Worm (Caenorhabditis elegans) whole organism, young adult: ENCODE data around the gene K08H2.3.
A peak's percentile ranks its signal among the peaks of the same experiment; 100 is the strongest.

Experiments
- B0035.1 ChIP-seq: sonication (generic microtip); optimal IDR thresholded peaks from 2 replicates; lab custom pipeline; 2016; ENCODE audit warnings: missing genetic modification characterization, mild to moderate bottlenecking, missing compliant biosample characterization, missing genotype, missing genetic modification reagents
- F23B12.7 ChIP-seq: sonication (generic microtip); optimal IDR thresholded peaks from 2 replicates; lab custom pipeline; 2017; ENCODE audit warnings: missing genetic modification characterization, mild to moderate bottlenecking, missing compliant biosample characterization, antibody characterized with exemption, moderate library complexity; ENCODE audit not compliant: insufficient read depth
- F39B2.1 ChIP-seq: fragments of 200-800 bp; sonication (Bioruptor generic); IDR thresholded peaks from 2 replicates; pipeline ENCODE4 v1.3.6; 2022; ENCODE audit warnings: missing genetic modification reagents, missing genetic modification characterization, missing compliant biosample characterization
- F49E8.2 ChIP-seq: sonication (generic microtip); optimal IDR thresholded peaks from 3 replicates; lab custom pipeline; 2017; ENCODE audit warnings: missing genetic modification characterization, mild to moderate bottlenecking, missing compliant biosample characterization, antibody characterized with exemption, moderate library complexity; ENCODE audit not compliant: insufficient read depth
- F57C9.4 ChIP-seq: sonication (generic microtip); optimal IDR thresholded peaks from 2 replicates; lab custom pipeline; 2017; ENCODE audit warnings: mild to moderate bottlenecking, missing genetic modification characterization, missing compliant biosample characterization
- T07F8.4 ChIP-seq: sonication (generic microtip); optimal IDR thresholded peaks from 2 replicates; lab custom pipeline; 2016; ENCODE audit warnings: mild to moderate bottlenecking, missing genetic modification characterization, moderate library complexity, missing compliant biosample characterization
- T26A5.8 ChIP-seq: sonication (generic microtip); optimal IDR thresholded peaks from 2 replicates; lab custom pipeline; 2016; ENCODE audit warnings: missing genetic modification characterization, missing compliant biosample characterization
- Y53F4B.3 ChIP-seq: fragments of 200-800 bp; sonication (Bioruptor generic); IDR thresholded peaks from 2 replicates; pipeline ENCODE4 v1.3.6; 2022; ENCODE audit warnings: missing genetic modification reagents, missing genetic modification characterization, missing compliant biosample characterization
- Y79H2A.3 ChIP-seq: fragments of 200-800 bp; sonication (Bioruptor generic); conservative IDR thresholded peaks from 2 replicates; pipeline ENCODE4 v1.3.6; 2022; ENCODE audit warnings: missing genetic modification reagents, missing genetic modification characterization, missing compliant biosample characterization
- ama-1 ChIP-seq, 3 experiments: fragments of 150-350 bp in 1 of 3; sonication (generic microtip) in 2 of 3; optimal IDR thresholded peaks; 2 replicates each; lab custom pipeline; 2014 to 2018; ENCODE audit warnings: missing biosample characterization in 2 of 3, missing genetic modification characterization in 2 of 3, missing genetic modification reagents in 2 of 3
- aptf-3 ChIP-seq: fragments of 200-800 bp; sonication (Bioruptor generic); IDR thresholded peaks from 2 replicates; pipeline ENCODE4 v1.3.6; 2022; ENCODE audit warnings: missing genetic modification characterization, missing compliant biosample characterization
- atf-7 ChIP-seq: sonication (generic microtip); optimal IDR thresholded peaks from 2 replicates; lab custom pipeline; 2017; ENCODE audit warnings: mild to moderate bottlenecking, missing genetic modification characterization, missing compliant biosample characterization
- athp-1 ChIP-seq: sonication (generic microtip); optimal IDR thresholded peaks from 2 replicates; lab custom pipeline; 2017; ENCODE audit warnings: mild to moderate bottlenecking, missing genetic modification characterization, missing compliant biosample characterization
- attf-3 ChIP-seq: fragments of 200-800 bp; sonication (Bioruptor generic); conservative IDR thresholded peaks from 2 replicates; pipeline ENCODE4 v1.3.6; 2022; ENCODE audit warnings: missing genetic modification reagents, missing genetic modification characterization, missing compliant biosample characterization
- attf-5 ChIP-seq: fragments of 200-800 bp; sonication (Bioruptor generic); optimal IDR thresholded peaks from 2 replicates; lab custom pipeline; 2018; ENCODE audit warnings: mild to moderate bottlenecking, missing genetic modification characterization, missing compliant biosample characterization
- attf-6 ChIP-seq: fragments of 200-800 bp; sonication (Bioruptor generic); IDR thresholded peaks from 2 replicates; pipeline ENCODE4 v1.3.6; 2022; ENCODE audit warnings: missing genetic modification reagents, missing genetic modification characterization, missing compliant biosample characterization
- bed-2 ChIP-seq: fragments of 200-800 bp; sonication (Bioruptor generic); IDR thresholded peaks from 2 replicates; pipeline ENCODE4 v1.3.6; 2022; ENCODE audit warnings: missing genetic modification reagents, missing genetic modification characterization, missing compliant biosample characterization
- ccch-3 ChIP-seq: fragments of 200-800 bp; sonication (Bioruptor generic); optimal IDR thresholded peaks from 2 replicates; lab custom pipeline; 2018; ENCODE audit warnings: mild to moderate bottlenecking, missing genetic modification characterization, missing compliant biosample characterization
- ceh-100 ChIP-seq: fragments of 200-800 bp; sonication (Bioruptor generic); IDR thresholded peaks from 2 replicates; pipeline ENCODE4 v1.3.6; 2022; ENCODE audit warnings: missing genetic modification reagents, missing genetic modification characterization, missing compliant biosample characterization
- ceh-40 ChIP-seq: fragments of 200-800 bp; sonication (Bioruptor generic); IDR thresholded peaks from 2 replicates; pipeline ENCODE4 v1.3.6; 2022; ENCODE audit warnings: missing genetic modification characterization, missing compliant biosample characterization
- ceh-79 ChIP-seq: sonication (generic microtip); optimal IDR thresholded peaks from 2 replicates; lab custom pipeline; 2017; ENCODE audit warnings: mild to moderate bottlenecking, missing genetic modification characterization, missing compliant biosample characterization
- chd-7 ChIP-seq: sonication (generic microtip); optimal IDR thresholded peaks from 2 replicates; lab custom pipeline; 2016; ENCODE audit warnings: mild to moderate bottlenecking, missing genetic modification characterization, moderate library complexity, missing compliant biosample characterization
- dpff-1 ChIP-seq: sonication (generic microtip); optimal IDR thresholded peaks from 2 replicates; lab custom pipeline; 2017; ENCODE audit warnings: mild to moderate bottlenecking, missing genetic modification characterization, missing compliant biosample characterization
- ekl-4 ChIP-seq: fragments of 200-800 bp; sonication (Bioruptor generic); IDR thresholded peaks from 2 replicates; pipeline ENCODE4 v1.3.6; 2022; ENCODE audit warnings: missing genetic modification reagents, missing genetic modification characterization, missing compliant biosample characterization
- fkh-3 ChIP-seq: sonication (generic microtip); optimal IDR thresholded peaks from 2 replicates; lab custom pipeline; 2016; ENCODE audit warnings: mild to moderate bottlenecking, missing genetic modification characterization, missing compliant biosample characterization
- gei-17 ChIP-seq: fragments of 200-800 bp; sonication (Bioruptor generic); optimal IDR thresholded peaks from 2 replicates; lab custom pipeline; 2018; ENCODE audit warnings: mild to moderate bottlenecking, missing genetic modification characterization, missing compliant biosample characterization
- hlh-12 ChIP-seq: sonication (generic microtip); optimal IDR thresholded peaks from 2 replicates; lab custom pipeline; 2016; ENCODE audit warnings: missing genetic modification characterization, missing compliant biosample characterization
- hmg-20 ChIP-seq: fragments of 200-800 bp; sonication (Bioruptor generic); IDR thresholded peaks from 2 replicates; pipeline ENCODE4 v1.3.6; 2022; ENCODE audit warnings: missing genetic modification reagents, missing genetic modification characterization, missing compliant biosample characterization
- let-607 ChIP-seq, 2 experiments: fragments of 200-800 bp in 1 of 2; sonication (Bioruptor generic) in 1 of 2; sonication (generic microtip) in 1 of 2; optimal IDR thresholded peaks; 2 replicates each; lab custom pipeline; 2016 to 2018; ENCODE audit warnings: mild to moderate bottlenecking in 2 of 2, missing compliant biosample characterization in 2 of 2, missing genetic modification characterization in 2 of 2, moderate library complexity in 2 of 2, missing genotype in 1 of 2
- lin-40 ChIP-seq: sonication (generic microtip); optimal IDR thresholded peaks from 2 replicates; lab custom pipeline; 2016; ENCODE audit warnings: missing genetic modification characterization, mild to moderate bottlenecking, missing compliant biosample characterization, missing genotype, missing genetic modification reagents
- lsy-27 ChIP-seq: sonication (generic microtip); optimal IDR thresholded peaks from 2 replicates; lab custom pipeline; 2017; ENCODE audit warnings: missing genetic modification characterization, mild to moderate bottlenecking, missing compliant biosample characterization, antibody characterized with exemption, missing genotype, borderline replicate concordance; ENCODE audit not compliant: insufficient read depth
- madf-8 ChIP-seq: fragments of 200-800 bp; sonication (Bioruptor generic); conservative IDR thresholded peaks from 2 replicates; pipeline ENCODE4 v1.3.6; 2022; ENCODE audit warnings: missing genetic modification reagents, missing genetic modification characterization, missing compliant biosample characterization
- nfya-1 ChIP-seq: sonication (generic microtip); optimal IDR thresholded peaks from 2 replicates; lab custom pipeline; 2017; ENCODE audit warnings: antibody characterized with exemption, missing compliant biosample characterization, missing genetic modification characterization, borderline replicate concordance; ENCODE audit not compliant: insufficient read depth
- nfyb-1 ChIP-seq: fragments of 200-800 bp; sonication (Bioruptor generic); IDR thresholded peaks from 2 replicates; pipeline ENCODE4 v1.3.6; 2022; ENCODE audit warnings: missing genetic modification reagents, missing genetic modification characterization, missing compliant biosample characterization
- nhr-27 ChIP-seq: fragments of 200-800 bp; sonication (Bioruptor generic); optimal IDR thresholded peaks from 2 replicates; lab custom pipeline; 2018; ENCODE audit warnings: mild to moderate bottlenecking, missing genetic modification characterization, moderate library complexity, missing compliant biosample characterization
- nhr-90 ChIP-seq: sonication (generic microtip); optimal IDR thresholded peaks from 2 replicates; lab custom pipeline; 2016; ENCODE audit warnings: missing genotype, mild to moderate bottlenecking, missing genetic modification characterization, missing compliant biosample characterization
- pbrm-1 ChIP-seq: fragments of 200-800 bp; sonication (Bioruptor generic); IDR thresholded peaks from 2 replicates; pipeline ENCODE4 v1.3.6; 2022; ENCODE audit warnings: missing genetic modification reagents, missing genetic modification characterization, missing compliant biosample characterization
- rcor-1 ChIP-seq: fragments of 200-800 bp; sonication (Bioruptor generic); IDR thresholded peaks from 2 replicates; pipeline ENCODE4 v1.3.6; 2022; ENCODE audit warnings: missing genetic modification reagents, missing genetic modification characterization, missing compliant biosample characterization
- rpc-1 ChIP-seq, 2 experiments: fragments of 150-350 bp in 1 of 2; sonication (generic microtip) in 1 of 2; optimal IDR thresholded peaks; 2 replicates each; lab custom pipeline; 2014 to 2018; ENCODE audit warnings: missing biosample characterization in 1 of 2, missing genetic modification characterization in 1 of 2, missing genetic modification reagents in 1 of 2, missing genotype in 1 of 2
- snpc-1.1 ChIP-seq: sonication (generic microtip); optimal IDR thresholded peaks from 2 replicates; lab custom pipeline; 2017; ENCODE audit warnings: missing genetic modification characterization, mild to moderate bottlenecking, missing compliant biosample characterization, antibody characterized with exemption, moderate library complexity, missing genotype, missing genetic modification reagents; ENCODE audit not compliant: insufficient read depth
- snpc-1.3 ChIP-seq: sonication (generic microtip); optimal IDR thresholded peaks from 2 replicates; lab custom pipeline; 2017; ENCODE audit warnings: missing genetic modification characterization, mild to moderate bottlenecking, missing compliant biosample characterization, antibody characterized with exemption, moderate library complexity, missing genotype, missing genetic modification reagents; ENCODE audit not compliant: insufficient read depth
- snpc-4 ChIP-seq, 5 experiments: fragments of 150-350 bp in 1 of 5; sonication (generic microtip) in 4 of 5; optimal IDR thresholded peaks; 2 replicates each; lab custom pipeline; 2014 to 2018; ENCODE audit warnings: missing genetic modification characterization in 5 of 5, missing biosample characterization in 3 of 5, antibody characterized with exemption in 2 of 5, mild to moderate bottlenecking in 2 of 5, missing compliant biosample characterization in 2 of 5, missing genotype in 2 of 5, moderate library complexity in 2 of 5, missing genetic modification reagents in 1 of 5
- somi-1 ChIP-seq: fragments of 200-800 bp; sonication (Bioruptor generic); optimal IDR thresholded peaks from 2 replicates; lab custom pipeline; 2018; ENCODE audit warnings: mild to moderate bottlenecking, missing genetic modification characterization, missing compliant biosample characterization
- tbp1 ChIP-seq: fragments of 200-800 bp; sonication (Bioruptor generic); optimal IDR thresholded peaks from 2 replicates; lab custom pipeline; 2018; ENCODE audit warnings: mild to moderate bottlenecking, missing genetic modification characterization, missing compliant biosample characterization
- unc-130 ChIP-seq: sonication (generic microtip); optimal IDR thresholded peaks from 2 replicates; lab custom pipeline; 2016; ENCODE audit warnings: missing genetic modification reagents, missing genetic modification characterization, missing compliant biosample characterization
- unc-62 ChIP-seq: fragments of 150-350 bp; optimal IDR thresholded peaks from 2 replicates; lab custom pipeline; 2014; ENCODE audit warnings: missing biosample characterization, missing genetic modification reagents, missing genetic modification characterization

The K08H2.3 gene

DNA sequence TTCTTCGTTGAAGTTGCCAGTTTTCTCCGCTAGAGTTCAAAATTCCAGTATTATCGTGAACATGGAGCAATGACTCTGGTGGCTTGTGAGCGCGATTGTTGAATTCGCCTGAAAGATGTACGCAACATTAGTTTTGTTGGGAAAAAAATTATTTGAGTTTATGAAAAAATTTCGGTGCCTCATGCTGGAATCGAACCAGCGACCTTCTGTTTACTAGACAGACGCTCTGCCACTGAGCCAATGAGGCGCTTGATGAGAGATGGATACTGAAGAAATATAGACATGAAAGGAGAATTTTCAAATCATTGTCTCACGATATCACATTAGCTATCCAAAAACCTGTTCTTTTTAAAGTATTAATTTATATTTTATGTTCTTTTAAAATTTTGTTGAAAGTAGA lies 46.3 kb downstream of the K08H2.3 start:
- TF ChIP-seq madf-8 (GFP tag; lab: Robert Waterston, UW): no peak
- TF ChIP-seq let-607 (tag; optimal IDR thresholded peaks at IDR 0.05; lab: Kevin White, UChicago): peak; percentile 9 to 39
- peak; percentile 92 for TF ChIP-seq tbp1 (GFP tag; lab: Kevin White, UChicago)
- TF ChIP-seq fkh-3 (tag; lab: Kevin White, UChicago): no peak
- TF ChIP-seq attf-3 (GFP tag; lab: Robert Waterston, UW): no peak
- TF ChIP-seq unc-130: peak; percentile 13
- TF ChIP-seq snpc-4 (GFP tag; optimal IDR thresholded peaks at IDR 0.05; lab: Kevin White, UChicago): peak; percentile 11
- peak in 1 of 4 experiments; percentile 34 for TF ChIP-seq snpc-4 (tag; optimal IDR thresholded peaks at IDR 0.05; lab: Kevin White, UChicago)
- peak; percentile 11 for TF ChIP-seq B0035.1 (tag; lab: Kevin White, UChicago)
- no peak for TF ChIP-seq T26A5.8 (tag; lab: Kevin White, UChicago)
- TF ChIP-seq nfya-1: no peak
- peak; percentile 18 for TF ChIP-seq ccch-3 (GFP tag; lab: Kevin White, UChicago)
- TF ChIP-seq dpff-1 (tag; lab: Kevin White, UChicago): no peak
- TF ChIP-seq nfyb-1: peak; percentile 60; the same call in 1 of the 2 replicates
- TF ChIP-seq snpc-1.1 (tag; lab: Kevin White, UChicago): peak; percentile 2
- no peak for TF ChIP-seq gei-17
- peak; percentile 92 for TF ChIP-seq rpc-1 (optimal IDR thresholded peaks at IDR 0.05; lab: Kevin White, UChicago)
- peak; percentile 97 for TF ChIP-seq rpc-1 (tag; optimal IDR thresholded peaks at IDR 0.05; lab: Kevin White, UChicago)
- peak; percentile 12 for TF ChIP-seq chd-7
- no peak for TF ChIP-seq atf-7
- TF ChIP-seq ceh-79: peak; percentile 17
- no peak for TF ChIP-seq nhr-27 (tag; lab: Kevin White, UChicago)
- no peak for TF ChIP-seq lsy-27 (tag; lab: Kevin White, UChicago)
- peak; percentile 49; the same call in 1 of the 2 replicates for TF ChIP-seq Y53F4B.3 (GFP tag; lab: Robert Waterston, UW)
- no peak for TF ChIP-seq F57C9.4 (tag; lab: Kevin White, UChicago)
- no peak for TF ChIP-seq hlh-12
- TF ChIP-seq F23B12.7 (tag; lab: Kevin White, UChicago): peak; percentile 43
- no peak for TF ChIP-seq hmg-20 (GFP tag; lab: Robert Waterston, UW)
- no peak for TF ChIP-seq lin-40
- no peak for TF ChIP-seq snpc-1.3
- TF ChIP-seq aptf-3 (GFP tag; lab: Robert Waterston, UW): peak; percentile 70; the same call in 1 of the 2 replicates
- peak; percentile 22; the same call in 1 of the 2 replicates for TF ChIP-seq rcor-1 (GFP tag; lab: Robert Waterston, UW)
- 0 out of 2 replicates have a peak, but pooled peaks have one; percentile 27 for TF ChIP-seq ceh-40 (GFP tag; lab: Robert Waterston, UW)
- TF ChIP-seq ama-1 (optimal IDR thresholded peaks at IDR 0.05; lab: Kevin White, UChicago): no peak
- peak in 1 of 2 experiments; percentile 91 for TF ChIP-seq ama-1 (GFP tag; optimal IDR thresholded peaks at IDR 0.05; lab: Kevin White, UChicago)
- TF ChIP-seq F49E8.2 (tag; lab: Kevin White, UChicago): no peak
- peak; percentile 25 for TF ChIP-seq attf-5
- no peak for TF ChIP-seq ceh-100
- TF ChIP-seq pbrm-1 (GFP tag; lab: Robert Waterston, UW): peak; percentile 73
- TF ChIP-seq ekl-4 (GFP tag; lab: Robert Waterston, UW): 0 out of 2 replicates have a peak, but pooled peaks have one; percentile 52
- no peak for TF ChIP-seq attf-6 (GFP tag; lab: Robert Waterston, UW)
- TF ChIP-seq Y79H2A.3: no peak
- no peak for TF ChIP-seq somi-1 (GFP tag; lab: Kevin White, UChicago)
- TF ChIP-seq unc-62 (GFP tag; lab: Kevin White, UChicago): no peak
- peak; percentile 23 for TF ChIP-seq athp-1 (tag; lab: Kevin White, UChicago)
- peak; percentile 63 for TF ChIP-seq T07F8.4 (tag; lab: Kevin White, UChicago)
- peak; percentile 57 for TF ChIP-seq nhr-90 (tag; lab: Kevin White, UChicago)
- no peak for TF ChIP-seq bed-2 (GFP tag; lab: Robert Waterston, UW)
- no peak for TF ChIP-seq F39B2.1 (GFP tag; lab: Robert Waterston, UW)
